Worm (Caenorhabditis elegans) whole organism, L1 larva: ENCODE results near the gene C14A4.6.
A peak's percentile ranks its signal among the peaks of the same experiment; 100 is the strongest.

Experiments used
- C04F5.9 ChIP-seq: sonication (generic microtip); optimal IDR thresholded peaks from 2 replicates; lab custom pipeline; 2016; ENCODE audit warnings: missing genetic modification characterization, missing compliant biosample characterization
- Y116A8C.19 ChIP-seq: sonication (generic microtip); optimal IDR thresholded peaks from 2 replicates; lab custom pipeline; 2016; ENCODE audit warnings: missing compliant biosample characterization, missing genetic modification characterization, borderline replicate concordance
- alr-1 ChIP-seq: fragments of 200-800 bp; sonication (Bioruptor generic); optimal IDR thresholded peaks from 2 replicates; lab custom pipeline; 2018; ENCODE audit warnings: borderline replicate concordance, mild to moderate bottlenecking, missing genetic modification characterization, missing compliant biosample characterization
- aly-2 ChIP-seq: fragments of 150-350 bp; optimal IDR thresholded peaks from 2 replicates; lab custom pipeline; 2014; ENCODE audit warnings: missing biosample characterization, missing genetic modification characterization
- ama-1 ChIP-seq: fragments of 150-350 bp; optimal IDR thresholded peaks from 2 replicates; lab custom pipeline; 2014
- blmp-1 ChIP-seq: fragments of 150-350 bp; optimal IDR thresholded peaks from 2 replicates; lab custom pipeline; 2014; ENCODE audit warnings: missing biosample characterization, missing genetic modification characterization
- ceh-82 ChIP-seq, 3 experiments: fragments of 150-350 bp in 1 of 3; sonication (generic microtip) in 2 of 3; optimal IDR thresholded peaks; 2 replicates each; lab custom pipeline; 2014 to 2017; ENCODE audit warnings: missing biosample characterization in 3 of 3, missing genetic modification characterization in 3 of 3
- ces-1 ChIP-seq: fragments of 150-350 bp; optimal IDR thresholded peaks from 2 replicates; lab custom pipeline; 2014; ENCODE audit warnings: missing biosample characterization, missing genetic modification reagents, missing genetic modification characterization
- dpl-1 ChIP-seq, 3 experiments: fragments of 150-350 bp in 2 of 3; sonication (generic microtip) in 1 of 3; optimal IDR thresholded peaks; 2 replicates each; lab custom pipeline; 2014 to 2017; ENCODE audit warnings: missing biosample characterization in 3 of 3, missing genetic modification characterization in 3 of 3, missing genetic modification reagents in 3 of 3
- efl-1 ChIP-seq, 4 experiments: fragments of 150-350 bp; optimal IDR thresholded peaks in 3 of 4; peaks in 1 of 4; 1 replicate in 1 of 4; 2 replicates in 3 of 4; lab custom pipeline; 2014; ENCODE audit warnings: missing biosample characterization in 2 of 4, missing genetic modification characterization in 2 of 4, missing genetic modification reagents in 2 of 4
- efl-3 ChIP-seq: fragments of 200-800 bp; sonication (Bioruptor generic); optimal IDR thresholded peaks from 2 replicates; lab custom pipeline; 2018; ENCODE audit warnings: mild to moderate bottlenecking, missing genetic modification characterization, missing compliant biosample characterization
- egl-27 ChIP-seq, 2 experiments: fragments of 150-350 bp in 1 of 2; sonication (generic microtip); optimal IDR thresholded peaks; 3 replicates each; lab custom pipeline; 2017 to 2018; ENCODE audit warnings: missing biosample characterization in 2 of 2, missing genetic modification characterization in 2 of 2, missing genetic modification reagents in 2 of 2
- elt-2 ChIP-seq: sonication (generic microtip); optimal IDR thresholded peaks from 2 replicates; lab custom pipeline; 2016; ENCODE audit warnings: missing genetic modification characterization, mild to moderate bottlenecking, inconsistent platforms, missing compliant biosample characterization, missing genetic modification reagents
- ets-5 ChIP-seq: fragments of 200-800 bp; sonication (Bioruptor generic); IDR thresholded peaks from 2 replicates; pipeline ENCODE4 v1.3.6; 2022; ENCODE audit warnings: missing genetic modification characterization, missing compliant biosample characterization
- hlh-17 ChIP-seq: fragments of 200-800 bp; sonication (Bioruptor generic); optimal IDR thresholded peaks from 2 replicates; lab custom pipeline; 2018; ENCODE audit warnings: missing genetic modification characterization, mild to moderate bottlenecking, missing compliant biosample characterization, moderate library complexity, borderline replicate concordance
- isw-1 ChIP-seq: fragments of 200-800 bp; sonication (Bioruptor generic); IDR thresholded peaks from 2 replicates; pipeline ENCODE4 v1.3.6; 2022; ENCODE audit warnings: missing genetic modification characterization, missing compliant biosample characterization
- jun-1 ChIP-seq: fragments of 150-350 bp; optimal IDR thresholded peaks from 2 replicates; lab custom pipeline; 2014; ENCODE audit warnings: missing biosample characterization, missing genetic modification reagents, missing genetic modification characterization
- lin-14 ChIP-seq: fragments of 200-800 bp; sonication (Bioruptor generic); optimal IDR thresholded peaks from 2 replicates; lab custom pipeline; 2018; ENCODE audit warnings: mild to moderate bottlenecking, missing genetic modification characterization, moderate library complexity, missing compliant biosample characterization
- lin-15B ChIP-seq: fragments of 150-350 bp; sonication (generic microtip); optimal IDR thresholded peaks from 3 replicates; lab custom pipeline; 2014; ENCODE audit warnings: missing biosample characterization, missing genetic modification characterization
- lin-35 ChIP-seq, 2 experiments: fragments of 150-350 bp; optimal IDR thresholded peaks; 2 replicates each; lab custom pipeline; 2014; ENCODE audit warnings: missing biosample characterization in 2 of 2, missing genetic modification characterization in 2 of 2, missing genetic modification reagents in 2 of 2
- lin-39 ChIP-seq: fragments of 150-350 bp; optimal IDR thresholded peaks from 2 replicates; lab custom pipeline; 2014; ENCODE audit warnings: missing biosample characterization, missing genetic modification reagents, missing genetic modification characterization
- mef-2 ChIP-seq: fragments of 150-350 bp; optimal IDR thresholded peaks from 2 replicates; lab custom pipeline; 2014; ENCODE audit warnings: missing biosample characterization, missing genetic modification characterization
- mep-1 ChIP-seq: fragments of 150-350 bp; optimal IDR thresholded peaks from 2 replicates; lab custom pipeline; 2014; ENCODE audit warnings: missing biosample characterization, missing genetic modification characterization
- nhr-12 ChIP-seq: sonication (generic microtip); optimal IDR thresholded peaks from 2 replicates; lab custom pipeline; 2017; ENCODE audit warnings: missing biosample characterization, missing genetic modification characterization
- nhr-20 ChIP-seq: sonication (generic microtip); optimal IDR thresholded peaks from 2 replicates; lab custom pipeline; 2016; ENCODE audit warnings: mild to moderate bottlenecking, missing genetic modification characterization, missing compliant biosample characterization
- nhr-237 ChIP-seq: fragments of 150-350 bp; optimal IDR thresholded peaks from 2 replicates; lab custom pipeline; 2014; ENCODE audit warnings: missing biosample characterization, missing genetic modification characterization
- nhr-28 ChIP-seq: fragments of 150-350 bp; optimal IDR thresholded peaks from 2 replicates; lab custom pipeline; 2014; ENCODE audit warnings: missing biosample characterization, missing genetic modification characterization
- nhr-47 ChIP-seq: sonication (generic microtip); optimal IDR thresholded peaks from 2 replicates; lab custom pipeline; 2016; ENCODE audit warnings: mild to moderate bottlenecking, missing genetic modification characterization, moderate library complexity, missing compliant biosample characterization
- nhr-76 ChIP-seq: sonication (generic microtip); optimal IDR thresholded peaks from 2 replicates; lab custom pipeline; 2017; ENCODE audit warnings: missing biosample characterization, missing genetic modification characterization
- nhr-77 ChIP-seq: fragments of 150-350 bp; optimal IDR thresholded peaks from 2 replicates; lab custom pipeline; 2014; ENCODE audit warnings: missing biosample characterization, missing genetic modification characterization
- nhr-85 ChIP-seq: sonication (generic microtip); peaks from one replicate; lab custom pipeline; 2016; ENCODE audit warnings: missing genetic modification characterization, inconsistent platforms, missing compliant biosample characterization
- pag-3 ChIP-seq: sonication (generic microtip); optimal IDR thresholded peaks from 2 replicates; lab custom pipeline; 2017; ENCODE audit warnings: missing genetic modification characterization, mild to moderate bottlenecking, missing compliant biosample characterization, antibody characterized with exemption, borderline replicate concordance; ENCODE audit not compliant: insufficient read depth
- rnt-1 ChIP-seq: sonication (generic microtip); optimal IDR thresholded peaks from 2 replicates; lab custom pipeline; 2016; ENCODE audit warnings: mild to moderate bottlenecking, missing genetic modification characterization, moderate library complexity, missing compliant biosample characterization
- snpc-4 ChIP-seq: fragments of 150-350 bp; optimal IDR thresholded peaks from 2 replicates; lab custom pipeline; 2014; ENCODE audit warnings: missing biosample characterization, missing genetic modification characterization
- snu-23 ChIP-seq: sonication (generic microtip); optimal IDR thresholded peaks from 2 replicates; lab custom pipeline; 2016; ENCODE audit warnings: missing genetic modification characterization, missing compliant biosample characterization
- swsn-7 ChIP-seq: sonication (generic microtip); optimal IDR thresholded peaks from 2 replicates; lab custom pipeline; 2016; ENCODE audit warnings: missing genetic modification characterization, missing compliant biosample characterization
- unc-30 ChIP-seq: sonication (generic microtip); optimal IDR thresholded peaks from 2 replicates; lab custom pipeline; 2017; ENCODE audit warnings: missing biosample characterization, missing genetic modification characterization
- unc-86 ChIP-seq: sonication (generic microtip); optimal IDR thresholded peaks from 2 replicates; lab custom pipeline; 2016; ENCODE audit warnings: missing genetic modification characterization, missing compliant biosample characterization
- unc-98 ChIP-seq: fragments of 200-800 bp; sonication (Bioruptor generic); IDR thresholded peaks from 2 replicates; pipeline ENCODE4 v1.3.6; 2022; ENCODE audit warnings: missing genetic modification characterization, missing compliant biosample characterization
- vab-15 ChIP-seq: sonication (generic microtip); optimal IDR thresholded peaks from 2 replicates; lab custom pipeline; 2017; ENCODE audit warnings: missing genotype, mild to moderate bottlenecking, missing genetic modification characterization, missing compliant biosample characterization
- ztf-11 ChIP-seq, 2 experiments: sonication (generic microtip); optimal IDR thresholded peaks; 2 replicates each; lab custom pipeline; 2016 to 2017; ENCODE audit warnings: missing genetic modification characterization in 2 of 2, missing biosample characterization in 1 of 2, missing compliant biosample characterization in 1 of 2

Gene C14A4.6

ce11 chrII:10554046-10554399, 40.6 kb downstream of the C14A4.6 start (continued):
- peak in 1 of 2 experiments; percentile 79 for TF ChIP-seq ztf-11 (tag; optimal IDR thresholded peaks at IDR 0.05; lab: Kevin White, UChicago)
- TF ChIP-seq nhr-47 (tag; lab: Kevin White, UChicago) = peak; percentile 11
- TF ChIP-seq ceh-82 (tag; optimal IDR thresholded peaks at IDR 0.05; lab: Kevin White, UChicago) = no peak
- no peak for TF ChIP-seq hlh-17
- TF ChIP-seq alr-1 (tag; lab: Kevin White, UChicago) = no peak
- TF ChIP-seq dpl-1 (GFP tag; optimal IDR thresholded peaks at IDR 0.05; lab: Kevin White, UChicago) = no peak
- peak; percentile 1 for TF ChIP-seq lin-14 (GFP tag; lab: Kevin White, UChicago)
- no peak for TF ChIP-seq nhr-28 (tag; lab: Kevin White, UChicago)
- no peak for TF ChIP-seq pag-3 (tag; lab: Kevin White, UChicago)
- no peak for TF ChIP-seq ets-5
- TF ChIP-seq snu-23 (GFP tag; lab: Kevin White, UChicago) = peak; percentile 39
- no peak for TF ChIP-seq efl-1 (optimal IDR thresholded peaks at IDR 0.05; lab: Kevin White, UChicago)
- peak in 1 of 2 experiments; percentile 2 for TF ChIP-seq efl-1 (GFP tag; optimal IDR thresholded peaks at IDR 0.05 in 1 of 2; lab: Kevin White, UChicago)
- peak; percentile 88 for TF ChIP-seq nhr-85 (tag; lab: Kevin White, UChicago)

- peak in 1 of 2 experiments; percentile 3 for TF ChIP-seq lin-35 (GFP tag; optimal IDR thresholded peaks at IDR 0.05; lab: Kevin White, UChicago)
- no peak for TF ChIP-seq nhr-77 (tag; lab: Kevin White, UChicago)
- no peak for TF ChIP-seq Y116A8C.19 (tag; lab: Kevin White, UChicago)
- no peak for TF ChIP-seq snpc-4 (tag; lab: Kevin White, UChicago)
- TF ChIP-seq blmp-1 (tag; lab: Kevin White, UChicago) = no peak
- TF ChIP-seq efl-1 (optimal IDR thresholded peaks at IDR 0.05; lab: Kevin White, UChicago) = no peak
- TF ChIP-seq efl-1 (GFP tag; optimal IDR thresholded peaks at IDR 0.05 in 1 of 2; lab: Kevin White, UChicago) = peak in 1 of 2 experiments; percentile 33
- TF ChIP-seq ces-1 = no peak
- no peak for TF ChIP-seq isw-1 (GFP tag; lab: Robert Waterston, UW)
- TF ChIP-seq nhr-47 (tag; lab: Kevin White, UChicago) = no peak
- no peak for TF ChIP-seq lin-15B (tag; lab: Kevin White, UChicago)
- no peak for TF ChIP-seq unc-30 (tag; lab: Kevin White, UChicago)
- peak; percentile 4 for TF ChIP-seq lin-14 (GFP tag; lab: Kevin White, UChicago)
- no peak for TF ChIP-seq alr-1 (tag; lab: Kevin White, UChicago)
- TF ChIP-seq unc-98 (GFP tag; lab: Robert Waterston, UW) = no peak
- TF ChIP-seq jun-1 = no peak
- TF ChIP-seq C04F5.9 (tag; lab: Kevin White, UChicago) = no peak
- TF ChIP-seq aly-2 (tag; lab: Kevin White, UChicago) = no peak
- TF ChIP-seq nhr-28 (tag; lab: Kevin White, UChicago) = no peak
- TF ChIP-seq egl-27 (tag; optimal IDR thresholded peaks at IDR 0.05; lab: Kevin White, UChicago) = no peak
- no peak for TF ChIP-seq vab-15 (tag; lab: Kevin White, UChicago)
- TF ChIP-seq mef-2 = no peak
- no peak for TF ChIP-seq nhr-20
- TF ChIP-seq elt-2 (tag; lab: Kevin White, UChicago) = no peak
- TF ChIP-seq rnt-1 (tag; lab: Kevin White, UChicago) = peak; percentile 28
- no peak for TF ChIP-seq mep-1 (tag; lab: Kevin White, UChicago)
- TF ChIP-seq nhr-12 = no peak
- TF ChIP-seq unc-86 (tag; lab: Kevin White, UChicago) = no peak
- no peak for TF ChIP-seq nhr-237 (tag; lab: Kevin White, UChicago)
- no peak for TF ChIP-seq lin-39
- no peak for TF ChIP-seq efl-3 (GFP tag; lab: Kevin White, UChicago)
- TF ChIP-seq swsn-7 (tag; lab: Kevin White, UChicago) = no peak
- no peak for TF ChIP-seq nhr-76 (tag; lab: Kevin White, UChicago)
- peak; percentile 73 for TF ChIP-seq ama-1 (lab: Kevin White, UChicago)
Observed at ce11 chrII:10553377-10554045, 41.1 kb downstream of the C14A4.6 start.
